Worm (Caenorhabditis elegans) whole organism, mixed stage, embryonic: ENCODE measurements around the gene nphp-2.

Source experiments
- nhr-2 ChIP-seq: fragments of 150-350 bp; optimal IDR thresholded peaks from 2 replicates; lab custom pipeline; 2014; ENCODE audit warnings: missing biosample characterization, missing genetic modification characterization
- nhr-237 ChIP-seq: fragments of 150-350 bp; optimal IDR thresholded peaks from 2 replicates; lab custom pipeline; 2014; ENCODE audit warnings: missing biosample characterization, missing genetic modification characterization

ce11 chrV:1918030-1918559, 22.5 kb downstream of the nphp-2 start, which contains the start of gene Y32G9A.2:
- TF ChIP-seq nhr-237 (tag; lab: Kevin White, UChicago) (no peak), nhr-2 (no peak)
